Worm (Caenorhabditis elegans) whole organism, L1 larva: ENCODE data around the gene lgc-17.

Experiments used
- C34B4.2 ChIP-seq: sonication (generic microtip); optimal IDR thresholded peaks from 2 replicates; lab custom pipeline; 2017; ENCODE audit warnings: mild to moderate bottlenecking, missing genetic modification characterization, missing compliant biosample characterization
- aly-2 ChIP-seq: fragments of 150-350 bp; optimal IDR thresholded peaks from 2 replicates; lab custom pipeline; 2014; ENCODE audit warnings: missing biosample characterization, missing genetic modification characterization
- egl-27 ChIP-seq, 2 experiments: fragments of 150-350 bp in 1 of 2; sonication (generic microtip); optimal IDR thresholded peaks; 3 replicates each; lab custom pipeline; 2017 to 2018; ENCODE audit warnings: missing biosample characterization in 2 of 2, missing genetic modification characterization in 2 of 2, missing genetic modification reagents in 2 of 2
- elt-3 ChIP-seq, 6 experiments: fragments of 150-350 bp in 1 of 6; sonication (generic microtip); optimal IDR thresholded peaks; 2 replicates each; lab custom pipeline; 2017 to 2018; ENCODE audit warnings: missing biosample characterization in 6 of 6, missing genetic modification characterization in 6 of 6, inconsistent platforms in 1 of 6
- jun-1 ChIP-seq: fragments of 150-350 bp; optimal IDR thresholded peaks from 2 replicates; lab custom pipeline; 2014; ENCODE audit warnings: missing biosample characterization, missing genetic modification reagents, missing genetic modification characterization
- nhr-237 ChIP-seq: fragments of 150-350 bp; optimal IDR thresholded peaks from 2 replicates; lab custom pipeline; 2014; ENCODE audit warnings: missing biosample characterization, missing genetic modification characterization
- nhr-28 ChIP-seq: fragments of 150-350 bp; optimal IDR thresholded peaks from 2 replicates; lab custom pipeline; 2014; ENCODE audit warnings: missing biosample characterization, missing genetic modification characterization
- nhr-76 ChIP-seq: sonication (generic microtip); optimal IDR thresholded peaks from 2 replicates; lab custom pipeline; 2017; ENCODE audit warnings: missing biosample characterization, missing genetic modification characterization
- pqm-1 ChIP-seq: sonication (generic microtip); optimal IDR thresholded peaks from 3 replicates; lab custom pipeline; 2017; ENCODE audit warnings: missing biosample characterization, missing genetic modification characterization
- skn-1 ChIP-seq: fragments of 150-350 bp; optimal IDR thresholded peaks from 2 replicates; lab custom pipeline; 2014; ENCODE audit warnings: missing biosample characterization, missing genetic modification characterization
- sox-4 ChIP-seq: sonication (generic microtip); optimal IDR thresholded peaks from 2 replicates; lab custom pipeline; 2016; ENCODE audit warnings: missing genetic modification characterization, missing compliant biosample characterization
- unc-86 ChIP-seq: sonication (generic microtip); optimal IDR thresholded peaks from 2 replicates; lab custom pipeline; 2016; ENCODE audit warnings: missing genetic modification characterization, missing compliant biosample characterization
- xbp-1 ChIP-seq: sonication (generic microtip); optimal IDR thresholded peaks from 2 replicates; lab custom pipeline; 2016; ENCODE audit warnings: missing genetic modification characterization, missing compliant biosample characterization

- no peak for TF ChIP-seq unc-86 (tag; lab: Kevin White, UChicago)
- no peak for TF ChIP-seq xbp-1 (tag; lab: Kevin White, UChicago)
- TF ChIP-seq nhr-28 (tag; lab: Kevin White, UChicago), result no peak
- no peak for TF ChIP-seq C34B4.2 (tag; lab: Kevin White, UChicago)
- TF ChIP-seq nhr-76 (tag; lab: Kevin White, UChicago), result no peak
- TF ChIP-seq nhr-237 (tag; lab: Kevin White, UChicago), result no peak
- TF ChIP-seq egl-27 (tag; optimal IDR thresholded peaks at IDR 0.05; lab: Kevin White, UChicago), result no peak
- TF ChIP-seq jun-1 (tag; lab: Kevin White, UChicago), result no peak
- no peak for TF ChIP-seq aly-2 (tag; lab: Kevin White, UChicago)
- no peak for TF ChIP-seq sox-4 (tag; lab: Kevin White, UChicago)
- no peak for TF ChIP-seq skn-1
- TF ChIP-seq pqm-1 (tag; lab: Kevin White, UChicago), result no peak
- no peak for TF ChIP-seq elt-3 (tag; optimal IDR thresholded peaks at IDR 0.05; lab: Kevin White, UChicago)
Observed at ce11 chrX:12143693-12144092, 22.3 kb downstream of the lgc-17 start, which contains the start of gene M153.5.
